Worm (Caenorhabditis elegans): Measurements from ENCODE around the gene mrpl-20.

Gene mrpl-20

DNA sequence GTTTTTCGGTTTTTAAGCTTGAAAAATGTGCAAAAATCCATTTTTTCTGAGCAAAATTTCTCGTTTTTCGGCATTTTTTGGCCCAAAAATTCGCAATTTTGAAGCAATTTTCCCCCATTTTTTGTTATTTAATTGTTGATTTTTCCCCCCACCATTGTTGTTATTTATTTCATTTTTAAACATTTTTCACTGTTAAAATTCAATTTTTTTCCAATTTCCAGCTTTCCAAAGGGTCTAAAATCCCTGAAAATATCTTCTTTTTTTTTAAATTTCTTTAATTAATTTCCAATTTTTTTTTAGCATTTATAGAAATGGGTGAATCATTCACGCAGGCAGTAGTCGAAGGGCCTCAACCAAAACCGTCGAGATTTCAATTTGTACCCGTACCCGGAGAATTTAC lies 38.0 kb downstream of the mrpl-20 start, which contains the start of gene Y48C3A.12:
Gene Y48C3A.12 (plus strand): TSS at position 301 of the 400 bp plus-strand sequence.
- TF ChIP-seq snpc-4 (tag; optimal IDR thresholded peaks at IDR 0.05) (no peak), ztf-11 (tag; optimal IDR thresholded peaks at IDR 0.05) (no peak), zag-1 (tag; optimal IDR thresholded peaks at IDR 0.05) (no peak), elt-3 (tag; optimal IDR thresholded peaks at IDR 0.05) (no peak), lin-39 (tag; optimal IDR thresholded peaks at IDR 0.05) (no peak), Y55F3AM.14 (GFP tag; optimal IDR thresholded peaks at IDR 0.05) (no peak), lsy-2 (tag; optimal IDR thresholded peaks at IDR 0.05) (no peak), sma-3 (GFP tag; optimal IDR thresholded peaks at IDR 0.05) (no peak), unc-39 (tag; optimal IDR thresholded peaks at IDR 0.05) (no peak), sma-9 (GFP tag; optimal IDR thresholded peaks at IDR 0.05) (no peak), sma-9 (tag; optimal IDR thresholded peaks at IDR 0.05) (no peak), unc-62 (GFP tag; optimal IDR thresholded peaks at IDR 0.05) (no peak)

DNA sequence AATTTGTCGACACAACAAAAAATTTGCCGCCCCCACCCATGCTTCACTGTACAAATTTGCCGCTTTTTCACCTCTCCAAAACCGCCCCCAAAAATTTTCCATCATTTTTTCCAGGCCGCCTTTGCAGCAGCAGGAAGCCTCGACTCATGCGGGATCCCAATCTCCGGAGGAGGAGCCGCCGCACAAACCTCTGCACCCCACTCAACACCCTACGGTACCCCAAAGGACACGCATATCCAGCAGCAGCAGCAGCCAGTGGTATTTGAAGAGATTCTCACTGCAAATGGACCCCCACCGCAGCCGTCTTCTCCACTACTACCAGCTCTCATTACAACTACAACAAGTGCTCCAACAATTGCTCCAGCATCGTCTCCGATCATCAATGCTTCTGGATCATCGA lies 45.0 kb downstream of the mrpl-20 start:
- TF ChIP-seq peb-1 (tag; optimal IDR thresholded peaks at IDR 0.05), result no peak
- TF ChIP-seq sem-4 (tag; optimal IDR thresholded peaks at IDR 0.05), result no peak
- TF ChIP-seq nhr-6 (tag; optimal IDR thresholded peaks at IDR 0.05), result no peak
- no peak for TF ChIP-seq nhr-23 (tag; optimal IDR thresholded peaks at IDR 0.05)
- no peak for TF ChIP-seq mab-5 (tag; optimal IDR thresholded peaks at IDR 0.05)
- TF ChIP-seq ceh-82 (tag; optimal IDR thresholded peaks at IDR 0.05), result no peak

DNA sequence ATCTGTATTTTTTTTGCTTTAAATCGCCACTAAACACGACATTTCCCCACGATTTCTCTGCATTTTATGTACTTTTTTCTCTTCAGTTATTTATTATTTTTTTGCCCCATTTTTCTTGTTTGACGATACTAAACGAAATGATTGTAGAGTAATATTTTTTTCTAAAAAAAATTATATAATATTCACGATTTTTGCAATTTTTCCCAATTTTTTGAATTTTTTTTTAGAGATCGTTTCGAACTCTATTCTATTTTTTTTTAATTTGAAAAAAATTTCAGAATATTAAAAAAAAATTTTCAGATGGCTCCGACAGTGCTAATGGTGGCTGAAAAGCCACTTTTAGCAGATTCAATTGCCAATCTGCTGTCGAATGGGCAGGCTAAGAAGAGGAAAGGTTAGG lies 51.4 kb downstream of the mrpl-20 start, which contains the start of gene Y48C3A.14:
Gene Y48C3A.14 (plus strand): TSS at position 301 of the 400 bp plus-strand sequence.
- TF ChIP-seq fos-1 (tag; optimal IDR thresholded peaks at IDR 0.05) (no peak), ZK546.5 (tag; optimal IDR thresholded peaks at IDR 0.05) (no peak), blmp-1 (tag; optimal IDR thresholded peaks at IDR 0.05; ENCODE audit: insufficient read depth) (no peak), lin-39 (tag; optimal IDR thresholded peaks at IDR 0.05) (no peak), zag-1 (tag; optimal IDR thresholded peaks at IDR 0.05) (no peak), ztf-4 (tag; optimal IDR thresholded peaks at IDR 0.05) (no peak), skn-1 (tag; optimal IDR thresholded peaks at IDR 0.05) (no peak), nhr-237 (tag; optimal IDR thresholded peaks at IDR 0.05) (no peak), sem-4 (tag; optimal IDR thresholded peaks at IDR 0.05) (no peak), nhr-77 (tag; optimal IDR thresholded peaks at IDR 0.05) (no peak), ztf-1 (GFP tag; conservative IDR thresholded peaks at IDR 0.05) (no peak)

Data from whole organism, L2 larva.